Fruit fly (Drosophila melanogaster) whole organism, embryonic: ENCODE data around the gene Reepl1.

Source experiments
- BEAF-32 ChIP-seq: fragments of 200-800 bp; sonication (Bioruptor generic); optimal IDR thresholded peaks from 3 replicates; lab custom pipeline; 2017; ENCODE audit warnings: missing biosample characterization, missing genetic modification characterization, mild to moderate bottlenecking, moderate library complexity, missing genetic modification reagents
- Bgb ChIP-seq: fragments of 200-800 bp; sonication (Bioruptor generic); IDR thresholded peaks from 2 replicates; pipeline ENCODE4 v1.3.6; 2022; ENCODE audit warnings: missing biosample characterization, missing genetic modification characterization; ENCODE audit not compliant: partially characterized antibody
- CG11085 ChIP-seq: fragments of 200-800 bp; sonication (Bioruptor generic); IDR thresholded peaks from 2 replicates; pipeline ENCODE4 v1.3.6; 2022; ENCODE audit warnings: missing biosample characterization, missing genetic modification characterization
- CG11504 ChIP-seq: fragments of 200-800 bp; sonication (Bioruptor generic); optimal IDR thresholded peaks from 3 replicates; lab custom pipeline; 2019; ENCODE audit warnings: missing biosample characterization, mild to moderate bottlenecking, missing genetic modification characterization, moderate library complexity
- CG11560 ChIP-seq: fragments of 200-800 bp; sonication (Bioruptor generic); IDR thresholded peaks from 3 replicates; pipeline ENCODE4 v1.3.6; 2022; ENCODE audit warnings: missing biosample characterization, missing genetic modification characterization
- CG12659 ChIP-seq: fragments of 200-800 bp; sonication (Bioruptor generic); optimal IDR thresholded peaks from 3 replicates; lab custom pipeline; 2017; ENCODE audit warnings: mild to moderate bottlenecking, missing biosample characterization, missing genetic modification reagents, missing genetic modification characterization
- CG1602 ChIP-seq: fragments of 200-800 bp; sonication (Bioruptor generic); optimal IDR thresholded peaks from 3 replicates; lab custom pipeline; 2016; ENCODE audit warnings: missing biosample characterization, missing genetic modification characterization
- CG18764 ChIP-seq: fragments of 200-800 bp; sonication (Bioruptor generic); optimal IDR thresholded peaks from 3 replicates; lab custom pipeline; 2016; ENCODE audit warnings: missing biosample characterization, missing genetic modification characterization
- CG2120 ChIP-seq: fragments of 200-800 bp; sonication (Bioruptor generic); optimal IDR thresholded peaks from 3 replicates; lab custom pipeline; 2016; ENCODE audit warnings: missing biosample characterization, missing genetic modification characterization
- CG30403 ChIP-seq: fragments of 200-800 bp; sonication (Bioruptor generic); optimal IDR thresholded peaks from 3 replicates; lab custom pipeline; 2016; ENCODE audit warnings: missing biosample characterization, missing genetic modification characterization
- CG3065 ChIP-seq: fragments of 200-800 bp; sonication (Bioruptor generic); optimal IDR thresholded peaks from 2 replicates; lab custom pipeline; 2016; ENCODE audit warnings: missing biosample characterization, missing genetic modification characterization
- CG32532 ChIP-seq: fragments of 200-800 bp; sonication (Bioruptor generic); IDR thresholded peaks from 2 replicates; pipeline ENCODE4 v1.3.6; 2022; ENCODE audit warnings: missing biosample characterization, missing genetic modification characterization
- CG3281 ChIP-seq: fragments of 200-800 bp; sonication (Bioruptor generic); optimal IDR thresholded peaks from 3 replicates; lab custom pipeline; 2017; ENCODE audit warnings: missing biosample characterization, mild to moderate bottlenecking, missing genetic modification characterization
- CG4404 ChIP-seq: fragments of 200-800 bp; sonication (Bioruptor generic); IDR thresholded peaks from 2 replicates; pipeline ENCODE4 v1.3.6; 2022; ENCODE audit warnings: missing biosample characterization, missing genetic modification characterization
- CG4820 ChIP-seq: fragments of 200-800 bp; sonication (Bioruptor generic); optimal IDR thresholded peaks from 3 replicates; lab custom pipeline; 2016; ENCODE audit warnings: missing biosample characterization, missing genetic modification characterization
- CG4854 ChIP-seq: fragments of 200-800 bp; sonication (Bioruptor generic); optimal IDR thresholded peaks from 2 replicates; lab custom pipeline; 2016; ENCODE audit warnings: missing biosample characterization, missing genetic modification characterization, inconsistent platforms
- CG5245 ChIP-seq: fragments of 200-800 bp; sonication (Bioruptor generic); optimal IDR thresholded peaks from 3 replicates; lab custom pipeline; 2016; ENCODE audit warnings: missing biosample characterization, missing genetic modification characterization
- CG6272 ChIP-seq: fragments of 200-800 bp; sonication (Bioruptor generic); IDR thresholded peaks from 2 replicates; pipeline ENCODE4 v1.3.6; 2022; ENCODE audit warnings: missing biosample characterization, missing genetic modification characterization
- CG8290 ChIP-seq, 3 experiments: fragments of 200-800 bp; sonication (Bioruptor generic); optimal IDR thresholded peaks; 2 replicates each; lab custom pipeline; 2016 to 2019; ENCODE audit warnings: missing biosample characterization in 3 of 3, missing genetic modification characterization in 3 of 3, mild to moderate bottlenecking in 2 of 3, moderate library complexity in 1 of 3
- CG9817 ChIP-seq: fragments of 200-800 bp; sonication (Bioruptor generic); optimal IDR thresholded peaks from 2 replicates; lab custom pipeline; 2018; ENCODE audit warnings: missing biosample characterization, mild to moderate bottlenecking, missing genetic modification characterization, moderate library complexity
- Chrac-16 ChIP-seq: fragments of 200-800 bp; sonication (Bioruptor generic); optimal IDR thresholded peaks from 3 replicates; lab custom pipeline; 2016; ENCODE audit warnings: missing biosample characterization, missing genetic modification characterization
- Doc3 ChIP-seq: fragments of 200-800 bp; sonication (Bioruptor generic); IDR thresholded peaks from 3 replicates; pipeline ENCODE4 v1.3.6; 2022; ENCODE audit warnings: missing biosample characterization, missing genetic modification characterization; ENCODE audit not compliant: partially characterized antibody
- Dref ChIP-seq: fragments of 200-800 bp; sonication (Bioruptor generic); IDR thresholded peaks from 2 replicates; pipeline ENCODE4 v1.3.6; 2022; ENCODE audit warnings: missing biosample characterization, missing genetic modification characterization
- E2f2 ChIP-seq: fragments of 200-800 bp; sonication (Bioruptor generic); IDR thresholded peaks from 2 replicates; pipeline ENCODE4 v1.3.6; 2022; ENCODE audit warnings: missing biosample characterization, missing genetic modification characterization
- Hmr ChIP-seq: fragments of 200-800 bp; sonication (Bioruptor generic); optimal IDR thresholded peaks from 3 replicates; lab custom pipeline; 2017; ENCODE audit warnings: mild to moderate bottlenecking, missing biosample characterization, missing genetic modification reagents, missing genetic modification characterization
- Hr3 ChIP-seq: fragments of 200-800 bp; sonication (Bioruptor generic); optimal IDR thresholded peaks from 3 replicates; lab custom pipeline; 2016; ENCODE audit warnings: missing biosample characterization, missing genetic modification characterization
- Kr ChIP-seq: fragments of 200-800 bp; sonication (Bioruptor generic); optimal IDR thresholded peaks from 2 replicates; lab custom pipeline; 2017; ENCODE audit warnings: missing biosample characterization, mild to moderate bottlenecking, missing genetic modification characterization
- Mad ChIP-seq: fragments of 200-800 bp; sonication (Bioruptor generic); optimal IDR thresholded peaks from 2 replicates; lab custom pipeline; 2016; ENCODE audit warnings: missing biosample characterization, missing genetic modification characterization
- Meics ChIP-seq: fragments of 200-800 bp; sonication (Bioruptor generic); optimal IDR thresholded peaks from 2 replicates; lab custom pipeline; 2017; ENCODE audit warnings: missing biosample characterization, mild to moderate bottlenecking, missing genetic modification characterization
- Mrtf ChIP-seq: fragments of 200-800 bp; sonication (Bioruptor generic); IDR thresholded peaks from 3 replicates; pipeline ENCODE4 v1.3.6; 2022; ENCODE audit warnings: missing biosample characterization, missing genetic modification characterization
- NfI ChIP-seq: fragments of 200-800 bp; sonication (Bioruptor generic); optimal IDR thresholded peaks from 3 replicates; lab custom pipeline; 2018; ENCODE audit warnings: missing biosample characterization, mild to moderate bottlenecking, missing genetic modification characterization, moderate library complexity
- Oli ChIP-seq: fragments of 200-800 bp; sonication (Bioruptor generic); optimal IDR thresholded peaks from 2 replicates; lab custom pipeline; 2018; ENCODE audit warnings: missing biosample characterization, mild to moderate bottlenecking, missing genetic modification characterization, moderate library complexity
- Tbp ChIP-seq: fragments of >200 bp; optimal IDR thresholded peaks from 2 replicates; lab custom pipeline; 2018; ENCODE audit warnings: missing biosample characterization, missing genetic modification characterization
- Xbp1 ChIP-seq: fragments of 200-800 bp; sonication (Bioruptor generic); optimal IDR thresholded peaks from 3 replicates; lab custom pipeline; 2016; ENCODE audit warnings: missing biosample characterization, mild to moderate bottlenecking, missing genetic modification characterization
- al ChIP-seq: fragments of 200-800 bp; sonication (Bioruptor generic); IDR thresholded peaks from 2 replicates; pipeline ENCODE4 v1.3.6; 2022; ENCODE audit warnings: missing biosample characterization, missing genetic modification characterization
- amos ChIP-seq: fragments of 200-800 bp; sonication (Bioruptor generic); IDR thresholded peaks from 2 replicates; pipeline ENCODE4 v1.3.6; 2022; ENCODE audit warnings: missing biosample characterization, missing genetic modification characterization; ENCODE audit not compliant: partially characterized antibody
- crp ChIP-seq, 2 experiments: fragments of 200-800 bp; sonication (Bioruptor generic); optimal IDR thresholded peaks; 2 replicates in 1 of 2; 3 replicates in 1 of 2; lab custom pipeline; 2017; ENCODE audit warnings: missing biosample characterization in 2 of 2, missing genetic modification characterization in 2 of 2, mild to moderate bottlenecking in 1 of 2, moderate library complexity in 1 of 2
- ems ChIP-seq: fragments of 200-800 bp; sonication (Bioruptor generic); optimal IDR thresholded peaks from 3 replicates; lab custom pipeline; 2016; ENCODE audit warnings: missing biosample characterization, missing genetic modification characterization
- ewg ChIP-seq: fragments of 200-800 bp; sonication (Bioruptor generic); optimal IDR thresholded peaks from 3 replicates; lab custom pipeline; 2017; ENCODE audit warnings: mild to moderate bottlenecking, missing biosample characterization, missing genetic modification reagents, missing genetic modification characterization
- ind ChIP-seq: fragments of 200-800 bp; sonication (Bioruptor generic); optimal IDR thresholded peaks from 3 replicates; lab custom pipeline; 2016; ENCODE audit warnings: missing biosample characterization, missing genetic modification characterization
- insv ChIP-seq, 2 experiments: fragments of 200-800 bp; sonication (Bioruptor generic); optimal IDR thresholded peaks; 3 replicates each; lab custom pipeline; 2016 to 2018; ENCODE audit warnings: missing biosample characterization in 2 of 2, missing genetic modification characterization in 2 of 2
- nerfin-1 ChIP-seq: fragments of 200-800 bp; sonication (Bioruptor generic); optimal IDR thresholded peaks from 3 replicates; lab custom pipeline; 2019; ENCODE audit warnings: missing biosample characterization, mild to moderate bottlenecking, missing genetic modification characterization, moderate library complexity
- phol ChIP-seq: fragments of 200-800 bp; sonication (Bioruptor generic); optimal IDR thresholded peaks from 3 replicates; lab custom pipeline; 2018; ENCODE audit warnings: missing biosample characterization, mild to moderate bottlenecking, missing genetic modification characterization, moderate library complexity
- seq ChIP-seq: fragments of 200-800 bp; sonication (Bioruptor generic); IDR thresholded peaks from 2 replicates; pipeline ENCODE4 v1.3.6; 2022; ENCODE audit warnings: missing biosample characterization, missing genetic modification characterization
- shn ChIP-seq: fragments of 200-800 bp; sonication (Bioruptor generic); optimal IDR thresholded peaks from 3 replicates; lab custom pipeline; 2016; ENCODE audit warnings: missing biosample characterization, missing genetic modification characterization
- stwl ChIP-seq: fragments of 200-800 bp; sonication (Bioruptor generic); optimal IDR thresholded peaks from 3 replicates; lab custom pipeline; 2018; ENCODE audit warnings: missing biosample characterization, mild to moderate bottlenecking, missing genetic modification characterization, moderate library complexity
- vfl ChIP-seq: fragments of 200-800 bp; sonication (Bioruptor generic); optimal IDR thresholded peaks from 2 replicates; lab custom pipeline; 2016; ENCODE audit warnings: missing biosample characterization, missing genetic modification characterization
- z ChIP-seq: fragments of 200-800 bp; sonication (Bioruptor generic); IDR thresholded peaks from 3 replicates; pipeline ENCODE4 v1.3.6; 2022; ENCODE audit warnings: missing biosample characterization, missing genetic modification characterization

Reepl1 gene

dm6 chrX:11569956-11570695 lies 2.4 kb upstream of the Reepl1 start, which contains the start of the genes Polr2A and CG11699 (continued):
- TF ChIP-seq ems (GFP tag; lab: Kevin White, UChicago) (peak; percentile 5), CG32532 (peak; percentile 34; the same call in 1 of the 2 replicates), BEAF-32 (GFP tag; lab: Kevin White, UChicago) (peak; percentile 49), CG11085 (0 out of 2 replicates have a peak, but pooled peaks have one; percentile 32), CG11560 (tag; lab: Robert Waterston, UW) (no peak), CG9817 (tag; lab: Kevin White, UChicago) (peak; percentile 53), CG1602 (GFP tag; lab: Kevin White, UChicago) (peak; percentile 23), stwl (peak; percentile 44), Mad (GFP tag; lab: Kevin White, UChicago) (peak; percentile 26), Kr (GFP tag; lab: Kevin White, UChicago) (no peak), Oli (peak; percentile 41), CG11504 (tag; lab: Kevin White, UChicago) (no peak), Dref (no peak), CG12659 (peak; percentile 69), CG6272 (GFP tag; lab: Robert Waterston, UW) (no peak; the same call in 1 of the 2 replicates), CG2120 (GFP tag; lab: Kevin White, UChicago) (peak; percentile 31), Chrac-16 (peak; percentile 36), CG4854 (GFP tag; lab: Kevin White, UChicago) (no peak), crp (GFP tag; optimal IDR thresholded peaks at IDR 0.05; lab: Kevin White, UChicago) (peak; percentile 3 to 90), CG8290 (GFP tag; optimal IDR thresholded peaks at IDR 0.05; lab: Kevin White, UChicago) (peak; percentile 25), CG8290 (tag; optimal IDR thresholded peaks at IDR 0.05; lab: Kevin White, UChicago) (peak in 1 of 2 experiments; percentile 24), vfl (no peak), nerfin-1 (tag; lab: Kevin White, UChicago) (peak; percentile 34), ewg (GFP tag; lab: Kevin White, UChicago) (peak; percentile 21), Doc3 (GFP tag; lab: Robert Waterston, UW) (no peak), CG3065 (GFP tag; lab: Kevin White, UChicago) (no peak), CG4404 (GFP tag; lab: Robert Waterston, UW) (peak; percentile 25; the same call in 1 of the 2 replicates), Tbp (no peak), al (GFP tag; lab: Robert Waterston, UW) (peak; percentile 27; the same call in 1 of the 2 replicates), Bgb (GFP tag; lab: Robert Waterston, UW) (peak; percentile 31; the same call in 1 of the 2 replicates), Mrtf (GFP tag; lab: Robert Waterston, UW) (no peak), E2f2 (GFP tag; lab: Robert Waterston, UW) (peak; percentile 56), insv (GFP tag; optimal IDR thresholded peaks at IDR 0.05; lab: Kevin White, UChicago) (peak in 1 of 2 experiments; percentile 53), CG5245 (GFP tag; lab: Kevin White, UChicago) (no peak), NfI (GFP tag; lab: Kevin White, UChicago) (peak; percentile 32), Hmr (GFP tag; lab: Kevin White, UChicago) (no peak), shn (GFP tag; lab: Kevin White, UChicago) (no peak), CG18764 (GFP tag; lab: Kevin White, UChicago) (no peak), Meics (GFP tag; lab: Kevin White, UChicago) (peak; percentile 44), CG3281 (GFP tag; lab: Kevin White, UChicago) (peak; percentile 44), seq (peak; percentile 36; the same call in 1 of the 2 replicates), amos (GFP tag; lab: Robert Waterston, UW) (peak; percentile 27; the same call in 1 of the 2 replicates), Xbp1 (GFP tag; lab: Kevin White, UChicago) (peak; percentile 60), z (GFP tag; lab: Robert Waterston, UW) (no peak), CG4820 (GFP tag; lab: Kevin White, UChicago) (peak; percentile 3), ind (GFP tag; lab: Kevin White, UChicago) (peak; percentile 57), phol (tag; lab: Kevin White, UChicago) (peak; percentile 76), Hr3 (GFP tag; lab: Kevin White, UChicago) (peak; percentile 57), CG30403 (GFP tag; lab: Kevin White, UChicago) (peak; percentile 57)
